Worm (Caenorhabditis elegans): Measurements from ENCODE around the gene myrf-1.

ce11 chrII:10476039-10476438, 26.3 kb downstream of the myrf-1 start, which contains the start of gene clec-58:
- no peak for TF ChIP-seq unc-62 (GFP tag; optimal IDR thresholded peaks at IDR 0.05)
- TF ChIP-seq sptf-1 (tag; optimal IDR thresholded peaks at IDR 0.05), result no peak
